Fruit fly (Drosophila melanogaster): ENCODE measurements around the gene Cngl.

Cngl gene

DNA sequence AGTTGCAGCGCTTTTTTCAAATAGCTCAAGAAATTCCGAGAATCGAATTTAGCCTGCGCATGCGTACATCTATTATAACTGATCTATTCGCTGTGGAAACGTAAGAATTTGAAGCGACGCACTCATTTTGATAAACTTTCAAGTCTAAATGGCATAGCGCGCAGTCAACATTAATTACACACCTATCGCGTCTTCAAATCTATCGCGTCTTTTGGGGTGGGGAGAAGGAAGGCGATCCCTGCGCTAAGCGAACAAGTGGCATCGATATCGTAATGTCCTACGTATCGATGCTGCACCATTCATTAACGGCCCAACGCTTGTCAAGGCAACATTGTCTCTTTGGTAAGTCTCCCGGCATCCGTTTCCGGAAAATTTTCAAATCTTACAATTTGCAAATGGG is 34.7 kb upstream of the Cngl start, which contains the start of gene CG6324:
Gene CG6324, plus strand, starts transcription at position 301 of the 400 bp plus-strand sequence.
- TF ChIP-seq CG16779 (tag; optimal IDR thresholded peaks at IDR 0.05) (no peak), dsx (GFP tag; optimal IDR thresholded peaks at IDR 0.05; ENCODE audit: poor library complexity, severe bottlenecking) (peak; percentile 7)

DNA sequence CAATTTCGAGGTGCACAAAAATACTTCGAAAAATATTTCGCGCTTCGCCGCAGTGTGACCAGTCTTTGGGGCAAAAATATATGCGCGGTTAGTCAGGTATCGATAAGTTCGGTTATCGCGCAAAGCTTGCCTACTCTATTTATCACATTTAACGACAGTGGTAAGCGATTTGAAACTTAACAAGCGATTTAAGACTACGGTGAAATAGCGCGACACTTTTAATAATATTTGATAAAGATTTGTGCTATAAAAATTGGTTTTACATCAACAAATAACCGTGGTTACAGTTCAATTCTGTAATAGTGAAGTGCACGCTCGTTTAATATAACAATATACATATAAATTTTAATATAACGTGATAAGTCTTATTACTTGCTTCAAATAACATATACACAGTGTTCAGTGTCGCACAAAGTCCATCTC is 34.3 kb upstream of the Cngl start, which contains the start of gene mh:
Gene mh, minus strand, starts transcription at position 34 of the 423 bp plus-strand sequence.
- TF ChIP-seq CG11762 (GFP tag; optimal IDR thresholded peaks at IDR 0.05; ENCODE audit: insufficient read depth), result no peak
- no peak for TF ChIP-seq achi (GFP tag; optimal IDR thresholded peaks at IDR 0.05)
- no peak for TF ChIP-seq CG9139 (GFP tag; optimal IDR thresholded peaks at IDR 0.05)
- TF ChIP-seq salr (GFP tag; optimal IDR thresholded peaks at IDR 0.05), result no peak
- TF ChIP-seq CG7368 (GFP tag; optimal IDR thresholded peaks at IDR 0.05), result no peak
- TF ChIP-seq CG10631 (GFP tag; optimal IDR thresholded peaks at IDR 0.05), result no peak
- no peak for TF ChIP-seq CG8319 (GFP tag; optimal IDR thresholded peaks at IDR 0.05)
- 0 out of 3 replicates have a peak, but pooled peaks have one; percentile 22 for TF ChIP-seq eg (GFP tag; IDR thresholded peaks at IDR 0.05)

DNA sequence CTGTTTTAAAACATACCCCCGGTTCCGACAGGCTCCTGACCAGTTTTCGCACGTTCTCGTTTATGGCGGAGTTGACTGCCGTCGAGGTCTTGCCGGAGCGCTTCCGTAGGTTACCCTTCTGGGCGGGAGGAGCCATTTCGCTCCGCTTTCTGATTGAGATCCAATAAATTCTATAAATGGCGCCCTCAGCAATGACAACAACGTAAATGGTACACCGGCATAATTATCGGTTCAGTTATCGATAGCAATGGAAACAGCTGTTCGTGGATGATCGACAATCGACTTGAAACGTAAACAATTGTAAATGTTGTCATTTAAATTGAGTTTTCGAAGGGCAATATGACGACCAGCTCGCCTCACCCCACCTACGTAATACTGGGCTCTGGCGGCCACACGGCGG is 30.9 kb upstream of the Cngl start, which contains the start of the genes Grip128 and Alg14:
Gene Grip128, minus strand, starts transcription at position 216 of the 400 bp plus-strand sequence.
Gene Alg14, plus strand, starts transcription at position 261 of the 400 bp plus-strand sequence.
- TF ChIP-seq Ets21C (GFP tag; optimal IDR thresholded peaks at IDR 0.05) (no peak), vri (GFP tag; optimal IDR thresholded peaks at IDR 0.05) (no peak), CG10669 (GFP tag; optimal IDR thresholded peaks at IDR 0.05) (no peak), Sox15 (GFP tag; optimal IDR thresholded peaks at IDR 0.05) (no peak), Sox14 (GFP tag; optimal IDR thresholded peaks at IDR 0.05) (no peak), fd85E (GFP tag; optimal IDR thresholded peaks at IDR 0.05) (no peak), CG8319 (GFP tag; optimal IDR thresholded peaks at IDR 0.05) (no peak), CG16779 (tag; optimal IDR thresholded peaks at IDR 0.05) (no peak), fd59A (GFP tag; optimal IDR thresholded peaks at IDR 0.05) (no peak), CG11762 (GFP tag; optimal IDR thresholded peaks at IDR 0.05; ENCODE audit: insufficient read depth) (no peak)

DNA sequence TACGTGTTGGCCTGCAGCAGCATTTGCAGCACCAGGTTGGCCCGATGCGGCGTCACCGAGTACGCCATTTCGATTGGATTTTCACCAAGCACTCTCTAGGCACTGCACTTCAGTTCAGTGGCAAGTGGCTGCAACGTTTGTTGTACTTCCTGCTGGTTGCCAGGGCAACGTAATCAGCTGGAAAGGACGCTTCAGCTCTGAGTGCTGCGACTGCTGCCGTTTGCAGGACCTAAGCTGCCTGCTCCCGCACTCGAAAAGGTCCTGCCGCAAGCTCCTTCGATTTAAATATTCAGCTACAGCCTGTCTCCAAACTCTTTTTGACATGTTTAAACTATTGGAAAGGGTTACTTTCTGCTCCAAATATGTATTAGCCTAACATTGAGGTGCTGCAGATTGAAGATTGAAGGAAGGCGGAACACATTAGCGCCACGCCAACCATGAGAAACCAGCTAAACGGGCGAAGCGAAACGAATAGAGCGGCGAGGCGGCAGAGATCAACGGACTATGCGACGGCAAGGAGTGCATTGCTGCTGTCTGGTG is 26.4 kb upstream of the Cngl start, which contains the start of the genes CG15642 and CG15641:
Gene CG15642, minus strand, starts transcription at position 356 of the 540 bp plus-strand sequence.
Gene CG15641, plus strand, starts transcription at position 490 of the 540 bp plus-strand sequence.
- TF ChIP-seq pdm3 (GFP tag; optimal IDR thresholded peaks at IDR 0.05) (no peak), svp (GFP tag) (no peak), CG32006 (GFP tag; optimal IDR thresholded peaks at IDR 0.05) (no peak), salr (GFP tag; optimal IDR thresholded peaks at IDR 0.05) (no peak), Sox14 (GFP tag; optimal IDR thresholded peaks at IDR 0.05) (no peak), CG8319 (GFP tag; optimal IDR thresholded peaks at IDR 0.05) (no peak), topi (GFP tag; optimal IDR thresholded peaks at IDR 0.05) (no peak), Gug (GFP tag; IDR thresholded peaks at IDR 0.05) (no peak), Smox (GFP tag; optimal IDR thresholded peaks at IDR 0.05) (no peak), CG6163 (GFP tag; IDR thresholded peaks at IDR 0.05) (no peak), esn (GFP tag; optimal IDR thresholded peaks at IDR 0.05) (no peak), CG15336 (GFP tag; IDR thresholded peaks at IDR 0.05) (no peak), dsx (GFP tag; optimal IDR thresholded peaks at IDR 0.05; ENCODE audit: poor library complexity, severe bottlenecking) (no peak), Ets21C (GFP tag; optimal IDR thresholded peaks at IDR 0.05) (no peak), Ets96B (tag; optimal IDR thresholded peaks at IDR 0.05) (no peak), cyc (GFP tag; optimal IDR thresholded peaks at IDR 0.05) (no peak), CG8119 (GFP tag; IDR thresholded peaks at IDR 0.05) (no peak), CG6854 (GFP tag; optimal IDR thresholded peaks at IDR 0.05) (no peak)

DNA sequence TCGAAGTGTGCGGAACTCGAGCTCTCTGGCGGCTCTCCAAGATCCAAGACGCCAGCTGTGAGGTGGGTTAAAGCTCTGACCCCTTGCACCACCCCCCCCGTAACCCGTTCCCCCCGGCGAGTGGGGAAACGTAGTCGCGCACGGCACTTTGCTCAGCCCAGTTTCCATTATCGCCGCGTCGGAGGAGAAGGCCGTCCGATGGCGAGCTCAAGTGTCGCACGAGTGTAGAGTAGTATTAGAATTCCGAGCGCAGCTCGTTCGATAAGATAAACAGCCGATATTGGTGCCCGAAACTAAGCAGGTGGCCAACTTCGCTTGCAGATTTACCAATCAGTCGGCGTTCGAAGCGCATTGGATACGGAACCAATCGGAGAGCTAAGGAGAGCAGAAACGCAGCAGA is 24.4 kb upstream of the Cngl start:
- no peak for TF ChIP-seq Sox15 (GFP tag; optimal IDR thresholded peaks at IDR 0.05)
- TF ChIP-seq eg (GFP tag; IDR thresholded peaks at IDR 0.05), result peak; percentile 37; the same call in 1 of the 3 replicates
- no peak for TF ChIP-seq Smox (GFP tag; optimal IDR thresholded peaks at IDR 0.05)
- peak; percentile 80 for TF ChIP-seq CG1621 (tag; optimal IDR thresholded peaks at IDR 0.05)
- TF ChIP-seq CG6792 (GFP tag; optimal IDR thresholded peaks at IDR 0.05), result no peak
- no peak for TF ChIP-seq Sox102F (GFP tag; optimal IDR thresholded peaks at IDR 0.05)
- no peak for TF ChIP-seq fd85E (GFP tag; optimal IDR thresholded peaks at IDR 0.05)
- no peak for TF ChIP-seq OdsH (GFP tag; optimal IDR thresholded peaks at IDR 0.05)
- peak; percentile 39; the same call in 1 of the 3 replicates for TF ChIP-seq CG6163 (GFP tag; IDR thresholded peaks at IDR 0.05)
